Worm (Caenorhabditis elegans): Measurements from ENCODE around the gene T23F2.4.

DNA sequence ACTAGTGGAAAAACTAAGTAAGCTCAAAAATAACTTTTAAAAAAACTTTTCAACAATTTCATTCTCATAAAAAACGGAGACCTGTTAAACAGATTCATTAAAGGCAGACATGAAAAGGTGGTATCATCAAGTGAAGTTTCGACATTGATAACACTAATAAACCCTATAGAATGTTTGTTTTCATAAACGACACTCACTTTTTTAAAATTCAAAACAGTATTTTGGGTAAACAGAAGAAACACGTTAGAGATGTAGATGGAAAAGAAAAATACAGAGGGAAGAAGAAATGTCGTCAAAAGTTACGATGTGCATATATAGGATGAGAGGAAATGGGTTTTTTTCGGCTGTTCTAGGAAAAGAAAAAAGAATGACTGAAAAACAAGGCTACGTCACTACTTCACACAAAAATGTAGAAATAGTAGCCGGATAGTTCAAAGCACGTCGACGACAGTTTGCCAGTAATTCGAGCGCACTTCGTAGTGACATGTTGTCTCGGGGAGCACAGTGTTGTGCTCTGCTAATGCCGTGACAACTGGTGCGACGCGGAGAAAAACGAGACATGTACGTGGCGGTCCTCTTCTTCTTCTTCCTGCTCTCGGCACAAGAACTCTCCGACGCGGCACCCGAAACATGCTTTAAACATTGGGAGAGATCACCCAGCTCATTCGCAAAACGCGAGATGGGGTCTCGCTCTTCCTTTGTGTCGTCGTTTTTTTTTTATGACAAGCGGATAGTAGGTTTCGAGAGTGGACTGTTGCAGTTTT is 5.6 kb downstream of the T23F2.4 start:
- TF ChIP-seq elt-3 (tag; optimal IDR thresholded peaks at IDR 0.05): no peak
- TF ChIP-seq unc-30 (tag; optimal IDR thresholded peaks at IDR 0.05): no peak
- TF ChIP-seq unc-130 (tag; optimal IDR thresholded peaks at IDR 0.05): no peak
- no peak for TF ChIP-seq nhr-237 (tag; optimal IDR thresholded peaks at IDR 0.05)
- TF ChIP-seq fkh-10 (GFP tag; optimal IDR thresholded peaks at IDR 0.05): no peak
- no peak for TF ChIP-seq dpl-1 (GFP tag; optimal IDR thresholded peaks at IDR 0.05)
- TF ChIP-seq ztf-11 (tag; optimal IDR thresholded peaks at IDR 0.05): no peak
- TF ChIP-seq efl-1 (optimal IDR thresholded peaks at IDR 0.05): no peak
- no peak for TF ChIP-seq efl-1 (GFP tag; optimal IDR thresholded peaks at IDR 0.05 in 1 of 2)
- no peak for TF ChIP-seq nhr-28 (tag; optimal IDR thresholded peaks at IDR 0.05)
- no peak for TF ChIP-seq nhr-77 (tag; optimal IDR thresholded peaks at IDR 0.05)
- TF ChIP-seq aly-2 (tag; optimal IDR thresholded peaks at IDR 0.05): no peak

All from whole organism, L1 larva.